Fruit fly (Drosophila melanogaster): ENCODE data around the gene CG14777.

The CG14777 gene

dm6 chrX:1482840-1483518, 17.0 kb downstream of the CG14777 start, which contains the start of the genes sta and inc (continued):
- TF ChIP-seq grau (tag; optimal IDR thresholded peaks at IDR 0.05) (peak; percentile 61), crp (GFP tag; optimal IDR thresholded peaks at IDR 0.05) (peak in 1 of 2 experiments; percentile 28), Tbp (GFP tag; optimal IDR thresholded peaks at IDR 0.05) (no peak), aop (GFP tag; IDR thresholded peaks at IDR 0.05) (no peak), Elba2 (GFP tag; optimal IDR thresholded peaks at IDR 0.05) (no peak), mld (GFP tag; IDR thresholded peaks at IDR 0.05; ENCODE audit: partially characterized antibody) (no peak), CG1603 (tag; optimal IDR thresholded peaks at IDR 0.05) (peak; percentile 92), B-H2 (GFP tag; optimal IDR thresholded peaks at IDR 0.05) (peak; percentile 81), Scr (GFP tag; IDR thresholded peaks at IDR 0.05; ENCODE audit: partially characterized antibody) (peak; percentile 66), gcm2 (GFP tag; optimal IDR thresholded peaks at IDR 0.05) (no peak), Hand (GFP tag; optimal IDR thresholded peaks at IDR 0.05) (peak; percentile 80), CG13894 (tag; optimal IDR thresholded peaks at IDR 0.05) (peak; percentile 72), CG9437 (GFP tag; optimal IDR thresholded peaks at IDR 0.05) (no peak), CG10431 (GFP tag; optimal IDR thresholded peaks at IDR 0.05) (peak; percentile 91), Oli (tag; optimal IDR thresholded peaks at IDR 0.05) (peak; percentile 31), CG34376 (GFP tag; optimal IDR thresholded peaks at IDR 0.05) (peak; percentile 92), Side (GFP tag; optimal IDR thresholded peaks at IDR 0.05) (peak; percentile 84), hkb (optimal IDR thresholded peaks at IDR 0.05) (peak; percentile 35), hkb (GFP tag; IDR thresholded peaks at IDR 0.05) (peak; percentile 74), Dad (GFP tag; optimal IDR thresholded peaks at IDR 0.05) (peak; percentile 58), unpg (GFP tag; optimal IDR thresholded peaks at IDR 0.05) (peak; percentile 67), chm (GFP tag; IDR thresholded peaks at IDR 0.05) (peak; percentile 61), ash1 (GFP tag; optimal IDR thresholded peaks at IDR 0.05) (peak; percentile 81), Sox102F (GFP tag; optimal IDR thresholded peaks at IDR 0.05) (no peak), chinmo (GFP tag; IDR thresholded peaks at IDR 0.05; ENCODE audit: partially characterized antibody) (peak; percentile 69; the same call in 2 of the 4 replicates), Trl (optimal IDR thresholded peaks at IDR 0.05) (no peak), Trl (GFP tag; optimal IDR thresholded peaks at IDR 0.05) (peak; percentile 63), gsb (GFP tag; IDR thresholded peaks at IDR 0.05) (no peak; the same call in 1 of the 2 replicates), NC2α (GFP tag; optimal IDR thresholded peaks at IDR 0.05) (peak; percentile 17), CG17802 (tag; optimal IDR thresholded peaks at IDR 0.05) (peak; percentile 20), lola (GFP tag; optimal IDR thresholded peaks at IDR 0.05) (no peak), B-H1 (GFP tag; IDR thresholded peaks at IDR 0.05) (no peak; the same call in 2 of the 3 replicates), CG1647 (GFP tag; optimal IDR thresholded peaks at IDR 0.05) (peak; percentile 35), pho (GFP tag; optimal IDR thresholded peaks at IDR 0.05) (peak; percentile 42), CG12104 (GFP tag; optimal IDR thresholded peaks at IDR 0.05) (peak; percentile 61), Spps (tag; optimal IDR thresholded peaks at IDR 0.05) (no peak), sna (GFP tag; IDR thresholded peaks at IDR 0.05; ENCODE audit: partially characterized antibody) (peak; percentile 44), CG6654 (GFP tag; optimal IDR thresholded peaks at IDR 0.05) (peak; percentile 12), Med (GFP tag) (peak; percentile 97), CG7839 (tag; optimal IDR thresholded peaks at IDR 0.05) (peak; percentile 61), Hmr (GFP tag; optimal IDR thresholded peaks at IDR 0.05) (peak; percentile 92), CG6175 (GFP tag; IDR thresholded peaks at IDR 0.05) (0 out of 3 replicates have a peak, but pooled peaks have one; percentile 20), CG17912 (GFP tag; optimal IDR thresholded peaks at IDR 0.05) (peak; percentile 84), CG12769 (tag; optimal IDR thresholded peaks at IDR 0.05) (no peak), Dll (GFP tag; IDR thresholded peaks at IDR 0.05; ENCODE audit: partially characterized antibody) (peak; percentile 64; the same call in 2 of the 4 replicates), esg (GFP tag; conservative IDR thresholded peaks at IDR 0.05) (no peak), Vsx1 (GFP tag; optimal IDR thresholded peaks at IDR 0.05) (peak; percentile 67), CG2202 (tag; optimal IDR thresholded peaks at IDR 0.05) (peak; percentile 66), sisA (GFP tag; IDR thresholded peaks at IDR 0.05) (no peak)

Data from whole organism, embryonic.